Fruit fly (Drosophila melanogaster) whole organism, larva: ENCODE results near the gene CG7810.

Experiments used
- noc ChIP-seq: fragments of 200-800 bp; sonication (Bioruptor generic); optimal IDR thresholded peaks from 3 replicates; lab custom pipeline; 2019; ENCODE audit warnings: missing biosample characterization, mild to moderate bottlenecking, missing genetic modification characterization, moderate library complexity

CG7810 gene

dm6 chr2L:8326414-8327271 is 15.6 kb upstream of the CG7810 start:
- TF ChIP-seq noc (tag; lab: Kevin White, UChicago) = peak; percentile 13

- TF ChIP-seq noc (tag; lab: Kevin White, UChicago) = no peak
Observed at dm6 chr2L:8325150-8325549, 14.2 kb upstream of the CG7810 start, which contains the start of gene CG7781. Gene CG7781 (minus strand): TSS chr2L:8325409.

- peak; percentile 15 for TF ChIP-seq noc (tag; lab: Kevin White, UChicago)
Observed at dm6 chr2L:8319858-8320525, 9.0 kb upstream of the CG7810 start, which contains the start of the genes mtsh and strat. Gene mtsh (minus strand): TSS chr2L:8319908. Gene strat (plus strand): TSS chr2L:8320328.

- TF ChIP-seq noc (tag; lab: Kevin White, UChicago) = no peak
Observed at dm6 chr2L:8311741-8312140, 746 bp upstream of the CG7810 start.

- TF ChIP-seq noc (tag; lab: Kevin White, UChicago) = no peak
Observed at dm6 chr2L:8307817-8308551, 3.0 kb downstream of the CG7810 start, which contains the start of the genes Ostgamma and Mettl14. Gene Ostgamma (minus strand): TSS chr2L:8308192. Gene Mettl14 (plus strand): TSS chr2L:8308427.

- TF ChIP-seq noc (tag; lab: Kevin White, UChicago) = no peak
Observed at dm6 chr2L:8305409-8305808, 5.6 kb downstream of the CG7810 start, which contains the start of gene CG7840. Gene CG7840 (plus strand): TSS chr2L:8305586.

dm6 chr2L:8304635-8305034 is 6.4 kb downstream of the CG7810 start:
- TF ChIP-seq noc (tag; lab: Kevin White, UChicago) = no peak

- no peak for TF ChIP-seq noc (tag; lab: Kevin White, UChicago)
Observed at dm6 chr2L:8302766-8303479, 8.1 kb downstream of the CG7810 start, which contains the start of the genes wol and Scgalpha. Gene wol (minus strand): TSS chr2L:8302985. Gene Scgalpha (plus strand): TSS chr2L:8303429.

dm6 chr2L:8300220-8301167 is 10.5 kb downstream of the CG7810 start, which contains the start of gene Btk:
Gene Btk (minus strand): TSS chr2L:8301079.
- TF ChIP-seq noc (tag; lab: Kevin White, UChicago) = no peak

- peak; percentile 4 for TF ChIP-seq noc (tag; lab: Kevin White, UChicago)
Observed at dm6 chr2L:8299194-8299811, 11.7 kb downstream of the CG7810 start.

- TF ChIP-seq noc (tag; lab: Kevin White, UChicago) = no peak
Observed at dm6 chr2L:8297070-8297469, 13.9 kb downstream of the CG7810 start.

dm6 chr2L:8296395-8296794 is 14.6 kb downstream of the CG7810 start:
- TF ChIP-seq noc (tag; lab: Kevin White, UChicago) = no peak

dm6 chr2L:8294043-8294442 is 17.0 kb downstream of the CG7810 start:
- no peak for TF ChIP-seq noc (tag; lab: Kevin White, UChicago)
